Worm (Caenorhabditis elegans) whole organism, L1 larva: ENCODE data around the gene try-4.

Experiments
- C04F5.9 ChIP-seq: sonication (generic microtip); optimal IDR thresholded peaks from 2 replicates; lab custom pipeline; 2016; ENCODE audit warnings: missing genetic modification characterization, missing compliant biosample characterization
- C16A3.4 ChIP-seq: fragments of 150-350 bp; optimal IDR thresholded peaks from 2 replicates; lab custom pipeline; 2014; ENCODE audit warnings: missing biosample characterization, missing genetic modification characterization
- C34B4.2 ChIP-seq: sonication (generic microtip); optimal IDR thresholded peaks from 2 replicates; lab custom pipeline; 2017; ENCODE audit warnings: mild to moderate bottlenecking, missing genetic modification characterization, missing compliant biosample characterization
- Y116A8C.19 ChIP-seq: sonication (generic microtip); optimal IDR thresholded peaks from 2 replicates; lab custom pipeline; 2016; ENCODE audit warnings: missing compliant biosample characterization, missing genetic modification characterization, borderline replicate concordance
- aly-2 ChIP-seq: fragments of 150-350 bp; optimal IDR thresholded peaks from 2 replicates; lab custom pipeline; 2014; ENCODE audit warnings: missing biosample characterization, missing genetic modification characterization
- ceh-63 ChIP-seq: fragments of 200-800 bp; sonication (Bioruptor generic); optimal IDR thresholded peaks from 2 replicates; lab custom pipeline; 2018; ENCODE audit warnings: mild to moderate bottlenecking, missing genetic modification characterization, missing compliant biosample characterization
- ceh-8 ChIP-seq: fragments of 200-800 bp; sonication (Bioruptor generic); optimal IDR thresholded peaks from 2 replicates; lab custom pipeline; 2018; ENCODE audit warnings: mild to moderate bottlenecking, missing genetic modification characterization, moderate library complexity, missing compliant biosample characterization
- ceh-82 ChIP-seq, 3 experiments: fragments of 150-350 bp in 1 of 3; sonication (generic microtip) in 2 of 3; optimal IDR thresholded peaks; 2 replicates each; lab custom pipeline; 2014 to 2017; ENCODE audit warnings: missing biosample characterization in 3 of 3, missing genetic modification characterization in 3 of 3
- ceh-88 ChIP-seq: fragments of 200-800 bp; sonication (Bioruptor generic); IDR thresholded peaks from 2 replicates; pipeline ENCODE4 v1.3.6; 2022; ENCODE audit warnings: missing genetic modification characterization, missing compliant biosample characterization
- ceh-90 ChIP-seq: sonication (generic microtip); optimal IDR thresholded peaks from 2 replicates; lab custom pipeline; 2016; ENCODE audit warnings: missing genetic modification characterization, missing compliant biosample characterization
- dpl-1 ChIP-seq, 3 experiments: fragments of 150-350 bp in 2 of 3; sonication (generic microtip) in 1 of 3; optimal IDR thresholded peaks; 2 replicates each; lab custom pipeline; 2014 to 2017; ENCODE audit warnings: missing biosample characterization in 3 of 3, missing genetic modification characterization in 3 of 3, missing genetic modification reagents in 3 of 3
- dsc-1 ChIP-seq: sonication (generic microtip); optimal IDR thresholded peaks from 2 replicates; lab custom pipeline; 2016; ENCODE audit warnings: mild to moderate bottlenecking, missing genetic modification characterization, missing compliant biosample characterization
- efl-1 ChIP-seq, 4 experiments: fragments of 150-350 bp; optimal IDR thresholded peaks in 3 of 4; peaks in 1 of 4; 1 replicate in 1 of 4; 2 replicates in 3 of 4; lab custom pipeline; 2014; ENCODE audit warnings: missing biosample characterization in 2 of 4, missing genetic modification characterization in 2 of 4, missing genetic modification reagents in 2 of 4
- egl-13 ChIP-seq: sonication (generic microtip); optimal IDR thresholded peaks from 2 replicates; lab custom pipeline; 2016; ENCODE audit warnings: missing genotype, missing genetic modification reagents, missing genetic modification characterization, missing compliant biosample characterization
- elt-3 ChIP-seq, 6 experiments: fragments of 150-350 bp in 1 of 6; sonication (generic microtip); optimal IDR thresholded peaks; 2 replicates each; lab custom pipeline; 2017 to 2018; ENCODE audit warnings: missing biosample characterization in 6 of 6, missing genetic modification characterization in 6 of 6, inconsistent platforms in 1 of 6
- ets-5 ChIP-seq: fragments of 200-800 bp; sonication (Bioruptor generic); IDR thresholded peaks from 2 replicates; pipeline ENCODE4 v1.3.6; 2022; ENCODE audit warnings: missing genetic modification characterization, missing compliant biosample characterization
- fkh-8 ChIP-seq: sonication (generic microtip); optimal IDR thresholded peaks from 2 replicates; lab custom pipeline; 2016; ENCODE audit warnings: mild to moderate bottlenecking, missing genetic modification characterization, missing compliant biosample characterization
- hlh-17 ChIP-seq: fragments of 200-800 bp; sonication (Bioruptor generic); optimal IDR thresholded peaks from 2 replicates; lab custom pipeline; 2018; ENCODE audit warnings: missing genetic modification characterization, mild to moderate bottlenecking, missing compliant biosample characterization, moderate library complexity, borderline replicate concordance
- isw-1 ChIP-seq: fragments of 200-800 bp; sonication (Bioruptor generic); IDR thresholded peaks from 2 replicates; pipeline ENCODE4 v1.3.6; 2022; ENCODE audit warnings: missing genetic modification characterization, missing compliant biosample characterization
- lin-13 ChIP-seq: fragments of 150-350 bp; optimal IDR thresholded peaks from 2 replicates; lab custom pipeline; 2014; ENCODE audit warnings: missing biosample characterization, missing genetic modification reagents, missing genetic modification characterization
- lin-14 ChIP-seq: fragments of 200-800 bp; sonication (Bioruptor generic); optimal IDR thresholded peaks from 2 replicates; lab custom pipeline; 2018; ENCODE audit warnings: mild to moderate bottlenecking, missing genetic modification characterization, moderate library complexity, missing compliant biosample characterization
- lin-35 ChIP-seq, 2 experiments: fragments of 150-350 bp; optimal IDR thresholded peaks; 2 replicates each; lab custom pipeline; 2014; ENCODE audit warnings: missing biosample characterization in 2 of 2, missing genetic modification characterization in 2 of 2, missing genetic modification reagents in 2 of 2
- lir-3 ChIP-seq: sonication (generic microtip); optimal IDR thresholded peaks from 2 replicates; lab custom pipeline; 2016; ENCODE audit warnings: mild to moderate bottlenecking, missing genetic modification characterization, moderate library complexity, missing compliant biosample characterization; ENCODE audit not compliant: poor library complexity
- lsy-2 ChIP-seq, 2 experiments: fragments of 150-350 bp; optimal IDR thresholded peaks; 2 replicates each; lab custom pipeline; 2014; ENCODE audit warnings: missing biosample characterization in 2 of 2, missing genetic modification characterization in 2 of 2
- mdl-1 ChIP-seq, 2 experiments: fragments of 150-350 bp; optimal IDR thresholded peaks; 2 replicates each; lab custom pipeline; 2014 to 2017; ENCODE audit warnings: missing biosample characterization in 2 of 2, missing genetic modification characterization in 2 of 2, inconsistent platforms in 1 of 2
- mep-1 ChIP-seq: fragments of 150-350 bp; optimal IDR thresholded peaks from 2 replicates; lab custom pipeline; 2014; ENCODE audit warnings: missing biosample characterization, missing genetic modification characterization
- nhr-11 ChIP-seq: fragments of 150-350 bp; optimal IDR thresholded peaks from 2 replicates; lab custom pipeline; 2014; ENCODE audit warnings: missing biosample characterization, missing genetic modification characterization
- nhr-19 ChIP-seq: fragments of 200-800 bp; sonication (Bioruptor generic); conservative IDR thresholded peaks from 2 replicates; pipeline ENCODE4 v1.3.6; 2022; ENCODE audit warnings: missing genetic modification characterization, missing compliant biosample characterization
- nhr-47 ChIP-seq: sonication (generic microtip); optimal IDR thresholded peaks from 2 replicates; lab custom pipeline; 2016; ENCODE audit warnings: mild to moderate bottlenecking, missing genetic modification characterization, moderate library complexity, missing compliant biosample characterization
- nhr-71 ChIP-seq: sonication (generic microtip); optimal IDR thresholded peaks from 2 replicates; lab custom pipeline; 2016; ENCODE audit warnings: mild to moderate bottlenecking, missing genetic modification characterization, moderate library complexity, missing compliant biosample characterization
- nhr-76 ChIP-seq: sonication (generic microtip); optimal IDR thresholded peaks from 2 replicates; lab custom pipeline; 2017; ENCODE audit warnings: missing biosample characterization, missing genetic modification characterization
- nhr-84 ChIP-seq: sonication (generic microtip); optimal IDR thresholded peaks from 2 replicates; lab custom pipeline; 2017; ENCODE audit warnings: missing biosample characterization, missing genetic modification characterization
- nhr-85 ChIP-seq: sonication (generic microtip); peaks from one replicate; lab custom pipeline; 2016; ENCODE audit warnings: missing genetic modification characterization, inconsistent platforms, missing compliant biosample characterization
- nhr-90 ChIP-seq: sonication (generic microtip); optimal IDR thresholded peaks from 2 replicates; lab custom pipeline; 2016; ENCODE audit warnings: mild to moderate bottlenecking, missing genetic modification characterization, missing compliant biosample characterization; ENCODE audit not compliant: poor library complexity
- pag-3 ChIP-seq: sonication (generic microtip); optimal IDR thresholded peaks from 2 replicates; lab custom pipeline; 2017; ENCODE audit warnings: missing genetic modification characterization, mild to moderate bottlenecking, missing compliant biosample characterization, antibody characterized with exemption, borderline replicate concordance; ENCODE audit not compliant: insufficient read depth
- pax-3 ChIP-seq: fragments of 200-800 bp; sonication (Bioruptor generic); optimal IDR thresholded peaks from 2 replicates; lab custom pipeline; 2018; ENCODE audit warnings: mild to moderate bottlenecking, missing genetic modification characterization, moderate library complexity, missing compliant biosample characterization
- pqm-1 ChIP-seq: sonication (generic microtip); optimal IDR thresholded peaks from 3 replicates; lab custom pipeline; 2017; ENCODE audit warnings: missing biosample characterization, missing genetic modification characterization
- skn-1 ChIP-seq: fragments of 150-350 bp; optimal IDR thresholded peaks from 2 replicates; lab custom pipeline; 2014; ENCODE audit warnings: missing biosample characterization, missing genetic modification characterization
- snpc-4 ChIP-seq: fragments of 150-350 bp; optimal IDR thresholded peaks from 2 replicates; lab custom pipeline; 2014; ENCODE audit warnings: missing biosample characterization, missing genetic modification characterization
- snu-23 ChIP-seq: sonication (generic microtip); optimal IDR thresholded peaks from 2 replicates; lab custom pipeline; 2016; ENCODE audit warnings: missing genetic modification characterization, missing compliant biosample characterization
- sup-37 ChIP-seq: fragments of 200-800 bp; sonication (Bioruptor generic); optimal IDR thresholded peaks from 2 replicates; lab custom pipeline; 2018; ENCODE audit warnings: mild to moderate bottlenecking, missing genetic modification characterization, missing compliant biosample characterization
- swsn-7 ChIP-seq: sonication (generic microtip); optimal IDR thresholded peaks from 2 replicates; lab custom pipeline; 2016; ENCODE audit warnings: missing genetic modification characterization, missing compliant biosample characterization
- tbx-2 ChIP-seq: sonication (generic microtip); optimal IDR thresholded peaks from 2 replicates; lab custom pipeline; 2016; ENCODE audit warnings: missing genetic modification characterization, missing compliant biosample characterization
- tlp-1 ChIP-seq: fragments of 150-350 bp; optimal IDR thresholded peaks from 2 replicates; lab custom pipeline; 2014; ENCODE audit warnings: missing biosample characterization, missing genetic modification characterization
- unc-130 ChIP-seq: fragments of 150-350 bp; optimal IDR thresholded peaks from 2 replicates; lab custom pipeline; 2017; ENCODE audit warnings: missing biosample characterization, missing genetic modification characterization, inconsistent platforms
- unc-30 ChIP-seq: sonication (generic microtip); optimal IDR thresholded peaks from 2 replicates; lab custom pipeline; 2017; ENCODE audit warnings: missing biosample characterization, missing genetic modification characterization
- unc-86 ChIP-seq: sonication (generic microtip); optimal IDR thresholded peaks from 2 replicates; lab custom pipeline; 2016; ENCODE audit warnings: missing genetic modification characterization, missing compliant biosample characterization
- unc-98 ChIP-seq: fragments of 200-800 bp; sonication (Bioruptor generic); IDR thresholded peaks from 2 replicates; pipeline ENCODE4 v1.3.6; 2022; ENCODE audit warnings: missing genetic modification characterization, missing compliant biosample characterization
- xbp-1 ChIP-seq: sonication (generic microtip); optimal IDR thresholded peaks from 2 replicates; lab custom pipeline; 2016; ENCODE audit warnings: missing genetic modification characterization, missing compliant biosample characterization
- ztf-11 ChIP-seq, 2 experiments: sonication (generic microtip); optimal IDR thresholded peaks; 2 replicates each; lab custom pipeline; 2016 to 2017; ENCODE audit warnings: missing genetic modification characterization in 2 of 2, missing biosample characterization in 1 of 2, missing compliant biosample characterization in 1 of 2

Gene try-4

DNA sequence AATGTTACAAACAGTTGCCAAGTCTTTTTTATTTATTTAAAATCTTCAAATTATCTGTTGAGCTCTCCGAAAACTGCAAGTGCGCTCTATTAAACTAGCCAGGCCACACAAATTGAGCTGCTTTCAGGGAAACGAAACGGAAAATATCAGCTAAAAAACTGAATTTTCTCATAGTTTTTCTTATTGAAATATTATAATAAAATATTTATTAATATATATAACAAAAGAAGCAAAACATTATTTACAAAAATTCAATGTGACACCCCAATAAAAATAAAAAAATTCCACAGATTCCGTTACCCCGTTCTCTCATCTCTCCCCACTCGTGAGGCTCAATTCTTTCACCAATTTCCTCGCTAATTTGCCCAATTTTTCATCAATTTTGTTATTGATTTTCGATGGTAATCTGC is 28.4 kb downstream of the try-4 start:
- TF ChIP-seq lir-3 (peak; percentile 37), skn-1 (tag; lab: Kevin White, UChicago) (no peak), mep-1 (tag; lab: Kevin White, UChicago) (peak; percentile 19), nhr-85 (tag; lab: Kevin White, UChicago) (peak; percentile 63), nhr-11 (no peak), ceh-88 (peak; percentile 34; the same call in 1 of the 2 replicates), swsn-7 (peak; percentile 2), lin-14 (GFP tag; lab: Kevin White, UChicago) (peak; percentile 77), ceh-8 (GFP tag; lab: Kevin White, UChicago) (no peak), egl-13 (tag; lab: Kevin White, UChicago) (peak; percentile 4), lin-13 (GFP tag; lab: Kevin White, UChicago) (no peak), dsc-1 (no peak), sup-37 (GFP tag; lab: Kevin White, UChicago) (no peak), nhr-84 (tag; lab: Kevin White, UChicago) (no peak), dpl-1 (GFP tag; optimal IDR thresholded peaks at IDR 0.05; lab: Kevin White, UChicago) (peak in 1 of 3 experiments; percentile 42), mdl-1 (tag; optimal IDR thresholded peaks at IDR 0.05; lab: Kevin White, UChicago) (no peak), nhr-90 (peak; percentile 32), C34B4.2 (tag; lab: Kevin White, UChicago) (no peak), unc-30 (tag; lab: Kevin White, UChicago) (no peak), pag-3 (tag; lab: Kevin White, UChicago) (no peak), aly-2 (tag; lab: Kevin White, UChicago) (no peak), fkh-8 (peak; percentile 40), isw-1 (GFP tag; lab: Robert Waterston, UW) (peak; percentile 46; the same call in 1 of the 2 replicates), elt-3 (tag; optimal IDR thresholded peaks at IDR 0.05; lab: Kevin White, UChicago) (no peak), unc-86 (tag; lab: Kevin White, UChicago) (no peak), lin-35 (GFP tag; optimal IDR thresholded peaks at IDR 0.05; lab: Kevin White, UChicago) (no peak), nhr-47 (tag; lab: Kevin White, UChicago) (peak; percentile 58), tlp-1 (tag; lab: Kevin White, UChicago) (no peak), snu-23 (GFP tag; lab: Kevin White, UChicago) (peak; percentile 36), unc-98 (peak; percentile 74), unc-130 (no peak), pqm-1 (tag; lab: Kevin White, UChicago) (no peak), nhr-19 (GFP tag; lab: Robert Waterston, UW) (peak; percentile 16; the same call in 1 of the 2 replicates), ceh-90 (tag; lab: Kevin White, UChicago) (no peak), Y116A8C.19 (tag; lab: Kevin White, UChicago) (no peak), nhr-71 (tag; lab: Kevin White, UChicago) (peak; percentile 54), hlh-17 (GFP tag; lab: Kevin White, UChicago) (no peak), tbx-2 (tag; lab: Kevin White, UChicago) (peak; percentile 34), nhr-76 (tag; lab: Kevin White, UChicago) (no peak), ceh-63 (no peak), ztf-11 (tag; optimal IDR thresholded peaks at IDR 0.05; lab: Kevin White, UChicago) (no peak), snpc-4 (tag; lab: Kevin White, UChicago) (no peak), efl-1 (optimal IDR thresholded peaks at IDR 0.05; lab: Kevin White, UChicago) (peak in 1 of 2 experiments; percentile 8), efl-1 (GFP tag; optimal IDR thresholded peaks at IDR 0.05 in 1 of 2; lab: Kevin White, UChicago) (peak in 1 of 2 experiments; percentile 6), ets-5 (no peak), C04F5.9 (tag; lab: Kevin White, UChicago) (no peak), lsy-2 (tag; optimal IDR thresholded peaks at IDR 0.05; lab: Kevin White, UChicago) (peak in 1 of 2 experiments; percentile 53), C16A3.4 (tag; lab: Kevin White, UChicago) (peak; percentile 22), ceh-82 (tag; optimal IDR thresholded peaks at IDR 0.05; lab: Kevin White, UChicago) (peak in 2 of 3 experiments; percentile 5 to 13), pax-3 (tag; lab: Kevin White, UChicago) (peak; percentile 60), xbp-1 (tag; lab: Kevin White, UChicago) (peak; percentile 33)
